Fruit fly (Drosophila melanogaster) whole organism, embryonic: Measurements from ENCODE around the gene temp.

ENCODE experiments used
- Atf3 ChIP-seq: fragments of 200-800 bp; sonication (Bioruptor generic); optimal IDR thresholded peaks from 3 replicates; lab custom pipeline; 2016; ENCODE audit warnings: missing biosample characterization, missing genetic modification characterization
- B-H2 ChIP-seq: fragments of 200-800 bp; sonication (Bioruptor generic); optimal IDR thresholded peaks from 2 replicates; lab custom pipeline; 2018; ENCODE audit warnings: missing biosample characterization, mild to moderate bottlenecking, missing genetic modification characterization
- C15 ChIP-seq: fragments of 200-800 bp; sonication (Bioruptor generic); IDR thresholded peaks from 3 replicates; pipeline ENCODE4 v1.3.6; 2022; ENCODE audit warnings: missing biosample characterization, missing genetic modification characterization
- CG10267 ChIP-seq: fragments of 200-800 bp; sonication (Bioruptor generic); optimal IDR thresholded peaks from 2 replicates; lab custom pipeline; 2018; ENCODE audit warnings: missing biosample characterization, mild to moderate bottlenecking, missing genetic modification characterization, moderate library complexity
- CG10366 ChIP-seq: fragments of 200-800 bp; sonication (Bioruptor generic); IDR thresholded peaks from 2 replicates; pipeline ENCODE4 v1.3.6; 2022; ENCODE audit warnings: missing biosample characterization, missing genetic modification characterization
- CG10543 ChIP-seq: fragments of 200-800 bp; sonication (Bioruptor generic); optimal IDR thresholded peaks from 3 replicates; lab custom pipeline; 2017; ENCODE audit warnings: missing biosample characterization, mild to moderate bottlenecking, missing genetic modification characterization, moderate library complexity
- CG10979 ChIP-seq: fragments of 200-800 bp; sonication (Bioruptor generic); optimal IDR thresholded peaks from 2 replicates; lab custom pipeline; 2018; ENCODE audit warnings: missing biosample characterization, mild to moderate bottlenecking, missing genetic modification characterization, moderate library complexity
- CG11093 ChIP-seq: fragments of 200-800 bp; sonication (Bioruptor generic); IDR thresholded peaks from 3 replicates; pipeline ENCODE4 v1.3.6; 2022; ENCODE audit warnings: missing biosample characterization, missing genetic modification characterization
- CG11696 ChIP-seq: fragments of 200-800 bp; sonication (Bioruptor generic); IDR thresholded peaks from 2 replicates; pipeline ENCODE4 v1.3.6; 2022; ENCODE audit warnings: missing biosample characterization, missing genetic modification characterization
- CG12391 ChIP-seq: fragments of 200-800 bp; sonication (Bioruptor generic); optimal IDR thresholded peaks from 3 replicates; lab custom pipeline; 2018; ENCODE audit warnings: missing biosample characterization, mild to moderate bottlenecking, missing genetic modification characterization, moderate library complexity
- CG12769 ChIP-seq: fragments of 200-800 bp; sonication (Bioruptor generic); optimal IDR thresholded peaks from 2 replicates; lab custom pipeline; 2019; ENCODE audit warnings: missing biosample characterization, mild to moderate bottlenecking, missing genetic modification characterization, moderate library complexity
- CG14667 ChIP-seq: fragments of 200-800 bp; sonication (Bioruptor generic); IDR thresholded peaks from 2 replicates; pipeline ENCODE4 v1.3.6; 2022; ENCODE audit warnings: missing biosample characterization, missing genetic modification characterization
- CG1603 ChIP-seq: fragments of 200-800 bp; sonication (Bioruptor generic); optimal IDR thresholded peaks from 2 replicates; lab custom pipeline; 2019; ENCODE audit warnings: missing biosample characterization, mild to moderate bottlenecking, missing genetic modification characterization, moderate library complexity
- CG16815 ChIP-seq: fragments of 200-800 bp; sonication (Bioruptor generic); optimal IDR thresholded peaks from 3 replicates; lab custom pipeline; 2017; ENCODE audit warnings: missing biosample characterization, mild to moderate bottlenecking, missing genetic modification characterization
- CG17912 ChIP-seq: fragments of 200-800 bp; sonication (Bioruptor generic); optimal IDR thresholded peaks from 2 replicates; lab custom pipeline; 2018; ENCODE audit warnings: missing biosample characterization, mild to moderate bottlenecking, missing genetic modification characterization
- CG3163 ChIP-seq: fragments of 200-800 bp; sonication (Bioruptor generic); optimal IDR thresholded peaks from 3 replicates; lab custom pipeline; 2016; ENCODE audit warnings: missing biosample characterization, missing genetic modification characterization
- CG34224 ChIP-seq: fragments of 200-800 bp; sonication (Bioruptor generic); IDR thresholded peaks from 3 replicates; pipeline ENCODE4 v1.3.6; 2022; ENCODE audit warnings: missing biosample characterization, missing genetic modification characterization; ENCODE audit not compliant: partially characterized antibody
- CG34422 ChIP-seq: fragments of 200-800 bp; sonication (Bioruptor generic); IDR thresholded peaks from 3 replicates; pipeline ENCODE4 v1.3.6; 2022; ENCODE audit warnings: missing biosample characterization, missing genetic modification characterization
- CG3995 ChIP-seq: fragments of 200-800 bp; sonication (Bioruptor generic); optimal IDR thresholded peaks from 3 replicates; lab custom pipeline; 2016; ENCODE audit warnings: missing biosample characterization, missing genetic modification characterization
- CG4404 ChIP-seq: fragments of 200-800 bp; sonication (Bioruptor generic); IDR thresholded peaks from 2 replicates; pipeline ENCODE4 v1.3.6; 2022; ENCODE audit warnings: missing biosample characterization, missing genetic modification characterization
- CG4707 ChIP-seq: fragments of 200-800 bp; sonication (Bioruptor generic); optimal IDR thresholded peaks from 2 replicates; lab custom pipeline; 2018; ENCODE audit warnings: missing biosample characterization, mild to moderate bottlenecking, missing genetic modification characterization, moderate library complexity
- CG6689 ChIP-seq: fragments of 200-800 bp; sonication (Bioruptor generic); IDR thresholded peaks from 2 replicates; pipeline ENCODE4 v1.3.6; 2022; ENCODE audit warnings: missing biosample characterization, missing genetic modification characterization
- CG8478 ChIP-seq: fragments of >200 bp; optimal IDR thresholded peaks from 2 replicates; lab custom pipeline; 2018
- CG9817 ChIP-seq: fragments of 200-800 bp; sonication (Bioruptor generic); optimal IDR thresholded peaks from 2 replicates; lab custom pipeline; 2018; ENCODE audit warnings: missing biosample characterization, mild to moderate bottlenecking, missing genetic modification characterization, moderate library complexity
- Dip2 ChIP-seq: fragments of 200-800 bp; sonication (Bioruptor generic); IDR thresholded peaks from 2 replicates; pipeline ENCODE4 v1.3.6; 2022; ENCODE audit warnings: missing biosample characterization, missing genetic modification characterization
- Doc2 ChIP-seq: fragments of 200-800 bp; sonication (Bioruptor generic); IDR thresholded peaks from 2 replicates; pipeline ENCODE4 v1.3.6; 2022; ENCODE audit warnings: missing biosample characterization, missing genetic modification characterization
- E2f2 ChIP-seq: fragments of 200-800 bp; sonication (Bioruptor generic); IDR thresholded peaks from 2 replicates; pipeline ENCODE4 v1.3.6; 2022; ENCODE audit warnings: missing biosample characterization, missing genetic modification characterization
- Fer1 ChIP-seq: fragments of 200-800 bp; sonication (Bioruptor generic); optimal IDR thresholded peaks from 2 replicates; lab custom pipeline; 2017; ENCODE audit warnings: missing biosample characterization, mild to moderate bottlenecking, missing genetic modification characterization
- Fer3 ChIP-seq: fragments of 200-800 bp; sonication (Bioruptor generic); optimal IDR thresholded peaks from 2 replicates; lab custom pipeline; 2018; ENCODE audit warnings: missing biosample characterization, mild to moderate bottlenecking, missing genetic modification characterization, moderate library complexity
- Hr3 ChIP-seq: fragments of 200-800 bp; sonication (Bioruptor generic); optimal IDR thresholded peaks from 3 replicates; lab custom pipeline; 2016; ENCODE audit warnings: missing biosample characterization, missing genetic modification characterization
- Hsf ChIP-seq: fragments of 200-800 bp; sonication (Bioruptor generic); optimal IDR thresholded peaks from 3 replicates; lab custom pipeline; 2016; ENCODE audit warnings: missing biosample characterization, missing genetic modification characterization
- Lhr ChIP-seq: fragments of 200-800 bp; sonication (Bioruptor generic); optimal IDR thresholded peaks from 3 replicates; lab custom pipeline; 2017; ENCODE audit warnings: mild to moderate bottlenecking, missing biosample characterization, missing genetic modification reagents, missing genetic modification characterization
- MESR4 ChIP-seq: fragments of 200-800 bp; sonication (Bioruptor generic); optimal IDR thresholded peaks from 2 replicates; lab custom pipeline; 2018; ENCODE audit warnings: missing biosample characterization, mild to moderate bottlenecking, missing genetic modification characterization, moderate library complexity
- Med ChIP-seq: fragments of 200-800 bp; sonication (Bioruptor generic); peaks from one replicate; lab custom pipeline; 2016; ENCODE audit warnings: missing biosample characterization, missing genetic modification characterization, mild to moderate bottlenecking, inconsistent platforms, moderate library complexity
- Poxn ChIP-seq: fragments of 200-800 bp; sonication (Bioruptor generic); IDR thresholded peaks from 2 replicates; pipeline ENCODE4 v1.3.6; 2022; ENCODE audit warnings: missing biosample characterization, missing genetic modification characterization
- Side ChIP-seq: fragments of 200-800 bp; sonication (Bioruptor generic); optimal IDR thresholded peaks from 2 replicates; lab custom pipeline; 2016; ENCODE audit warnings: missing biosample characterization, missing genetic modification characterization
- Sry-δ ChIP-seq: fragments of 200-800 bp; sonication (Bioruptor generic); optimal IDR thresholded peaks from 2 replicates; lab custom pipeline; 2016; ENCODE audit warnings: missing biosample characterization, missing genetic modification characterization
- Tbp ChIP-seq: fragments of >200 bp; optimal IDR thresholded peaks from 2 replicates; lab custom pipeline; 2018; ENCODE audit warnings: missing biosample characterization, missing genetic modification characterization
- ab ChIP-seq: fragments of 200-800 bp; sonication (Bioruptor generic); optimal IDR thresholded peaks from 2 replicates; lab custom pipeline; 2016; ENCODE audit warnings: missing biosample characterization, missing genetic modification characterization
- chinmo ChIP-seq: fragments of 200-800 bp; sonication (Bioruptor generic); IDR thresholded peaks from 4 replicates; pipeline ENCODE4 v1.3.6; 2022; ENCODE audit warnings: missing biosample characterization, missing genetic modification characterization; ENCODE audit not compliant: partially characterized antibody
- dati ChIP-seq: fragments of 200-800 bp; sonication (Bioruptor generic); IDR thresholded peaks from 2 replicates; pipeline ENCODE4 v1.3.6; 2022; ENCODE audit warnings: missing biosample characterization, missing genetic modification characterization
- dimm ChIP-seq: fragments of 200-800 bp; sonication (Bioruptor generic); IDR thresholded peaks from 2 replicates; pipeline ENCODE4 v1.3.6; 2022; ENCODE audit warnings: missing biosample characterization, missing genetic modification characterization
- dpn ChIP-seq, 2 experiments: fragments of 200-800 bp; sonication (Bioruptor generic); optimal IDR thresholded peaks; 3 replicates each; lab custom pipeline; 2016; ENCODE audit warnings: missing biosample characterization in 2 of 2, missing genetic modification characterization in 2 of 2
- exex ChIP-seq: fragments of 200-800 bp; sonication (Bioruptor generic); optimal IDR thresholded peaks from 4 replicates; lab custom pipeline; 2018; ENCODE audit warnings: missing biosample characterization, mild to moderate bottlenecking, missing genetic modification characterization, moderate library complexity
- fd102C ChIP-seq: fragments of 200-800 bp; sonication (Bioruptor generic); optimal IDR thresholded peaks from 2 replicates; lab custom pipeline; 2018; ENCODE audit warnings: missing biosample characterization, mild to moderate bottlenecking, missing genetic modification characterization, moderate library complexity
- kay ChIP-seq: fragments of 200-800 bp; sonication (Bioruptor generic); optimal IDR thresholded peaks from 2 replicates; lab custom pipeline; 2016; ENCODE audit warnings: missing biosample characterization, missing genetic modification characterization
- lmd ChIP-seq: fragments of 200-800 bp; sonication (Bioruptor generic); IDR thresholded peaks from 2 replicates; pipeline ENCODE4 v1.3.6; 2022; ENCODE audit warnings: missing biosample characterization, missing genetic modification characterization
- nerfin-1 ChIP-seq: fragments of 200-800 bp; sonication (Bioruptor generic); optimal IDR thresholded peaks from 3 replicates; lab custom pipeline; 2019; ENCODE audit warnings: missing biosample characterization, mild to moderate bottlenecking, missing genetic modification characterization, moderate library complexity
- odd ChIP-seq: fragments of 200-800 bp; sonication (Bioruptor generic); optimal IDR thresholded peaks from 2 replicates; lab custom pipeline; 2017; ENCODE audit warnings: missing biosample characterization, mild to moderate bottlenecking, missing genetic modification characterization
- pita ChIP-seq: fragments of 200-800 bp; sonication (Bioruptor generic); optimal IDR thresholded peaks from 2 replicates; lab custom pipeline; 2017; ENCODE audit warnings: missing biosample characterization, mild to moderate bottlenecking, missing genetic modification characterization
- so ChIP-seq: fragments of 200-800 bp; sonication (Bioruptor generic); IDR thresholded peaks from 3 replicates; pipeline ENCODE4 v1.3.6; 2022; ENCODE audit warnings: missing biosample characterization, missing genetic modification characterization
- tup ChIP-seq: fragments of 200-800 bp; sonication (Bioruptor generic); optimal IDR thresholded peaks from 2 replicates; lab custom pipeline; 2016; ENCODE audit warnings: missing biosample characterization, mild to moderate bottlenecking, missing genetic modification characterization, moderate library complexity
- usp ChIP-seq: fragments of >200 bp; optimal IDR thresholded peaks from 2 replicates; lab custom pipeline; 2017; ENCODE audit warnings: missing biosample characterization, missing genetic modification characterization

The temp gene

dm6 chrX:2305842-2306300 lies 43.6 kb upstream of the temp start (continued):
- TF ChIP-seq pita = no peak
- no peak for TF ChIP-seq so (GFP tag; lab: Robert Waterston, UW)
- TF ChIP-seq dpn (GFP tag; optimal IDR thresholded peaks at IDR 0.05; lab: Kevin White, UChicago) = no peak
- peak; percentile 67 for TF ChIP-seq Med
- TF ChIP-seq usp = no peak
- no peak for TF ChIP-seq Dip2 (GFP tag; lab: Robert Waterston, UW)
- peak; percentile 27 for TF ChIP-seq exex (tag; lab: Kevin White, UChicago)
- peak; percentile 31 for TF ChIP-seq CG10543 (GFP tag; lab: Kevin White, UChicago)
- no peak for TF ChIP-seq B-H2 (GFP tag; lab: Kevin White, UChicago)
- TF ChIP-seq CG11696 (GFP tag; lab: Robert Waterston, UW) = no peak
- no peak for TF ChIP-seq CG6689
- TF ChIP-seq CG3995 (GFP tag; lab: Kevin White, UChicago) = no peak
- TF ChIP-seq CG10267 = no peak
- TF ChIP-seq MESR4 (GFP tag; lab: Kevin White, UChicago) = no peak
- TF ChIP-seq Fer3 = no peak
- TF ChIP-seq CG12391 (tag; lab: Kevin White, UChicago) = no peak
- no peak for TF ChIP-seq Hsf (GFP tag; lab: Kevin White, UChicago)
- TF ChIP-seq kay = no peak
- peak; percentile 98 for TF ChIP-seq chinmo (GFP tag; lab: Robert Waterston, UW)
- TF ChIP-seq CG10366 = no peak
- TF ChIP-seq lmd (GFP tag; lab: Robert Waterston, UW) = no peak
- 0 out of 3 replicates have a peak, but pooled peaks have one; percentile 8 for TF ChIP-seq CG34422 (GFP tag; lab: Robert Waterston, UW)
- TF ChIP-seq CG14667 (GFP tag; lab: Robert Waterston, UW) = no peak
- TF ChIP-seq dati (GFP tag; lab: Robert Waterston, UW) = no peak
- no peak for TF ChIP-seq ab
- no peak for TF ChIP-seq CG17912 (GFP tag; lab: Kevin White, UChicago)
- no peak for TF ChIP-seq C15
- no peak for TF ChIP-seq dimm (GFP tag; lab: Robert Waterston, UW)
- TF ChIP-seq fd102C (GFP tag; lab: Kevin White, UChicago) = no peak
- no peak for TF ChIP-seq Lhr (GFP tag; lab: Kevin White, UChicago)
- no peak for TF ChIP-seq Side (GFP tag; lab: Kevin White, UChicago)
- no peak for TF ChIP-seq nerfin-1 (tag; lab: Kevin White, UChicago)
- TF ChIP-seq Hr3 (GFP tag; lab: Kevin White, UChicago) = no peak
- TF ChIP-seq Tbp (GFP tag; lab: Kevin White, UChicago) = no peak
- no peak for TF ChIP-seq Fer1 (GFP tag; lab: Kevin White, UChicago)
- TF ChIP-seq Atf3 = no peak
- no peak for TF ChIP-seq odd (GFP tag; lab: Kevin White, UChicago)
- peak; percentile 33 for TF ChIP-seq CG4707 (GFP tag; lab: Kevin White, UChicago)
- no peak for TF ChIP-seq E2f2 (GFP tag; lab: Robert Waterston, UW)
- peak; percentile 24; the same call in 1 of the 3 replicates for TF ChIP-seq CG34224 (GFP tag; lab: Robert Waterston, UW)
- TF ChIP-seq tup (GFP tag; lab: Kevin White, UChicago) = no peak
- TF ChIP-seq CG12769 (tag; lab: Kevin White, UChicago) = no peak
- TF ChIP-seq CG4404 (GFP tag; lab: Robert Waterston, UW) = no peak
- TF ChIP-seq CG9817 (tag; lab: Kevin White, UChicago) = no peak
- TF ChIP-seq CG3163 (GFP tag; lab: Kevin White, UChicago) = peak; percentile 98
- no peak for TF ChIP-seq CG8478 (lab: Kevin White, UChicago)
- no peak for TF ChIP-seq CG10979 (tag; lab: Kevin White, UChicago)
- TF ChIP-seq Sry-δ (GFP tag; lab: Kevin White, UChicago) = no peak
- no peak for TF ChIP-seq Doc2 (GFP tag; lab: Robert Waterston, UW)
- no peak for TF ChIP-seq CG16815 (GFP tag; lab: Kevin White, UChicago)
- TF ChIP-seq Poxn (GFP tag; lab: Robert Waterston, UW) = no peak
- no peak for TF ChIP-seq CG1603
- no peak for TF ChIP-seq CG11093 (GFP tag; lab: Robert Waterston, UW)
